Worm (Caenorhabditis elegans) whole organism, L4 larva: Measurements from ENCODE around the gene pgph-1.

Source experiments
- F44E2.7 ChIP-seq: fragments of 200-800 bp; sonication (Bioruptor generic); IDR thresholded peaks from 2 replicates; pipeline ENCODE4 v2.1.2; 2022; ENCODE audit warnings: missing genetic modification characterization, missing compliant biosample characterization
- T20F7.1 ChIP-seq: fragments of 200-800 bp; sonication (Bioruptor generic); optimal IDR thresholded peaks from 2 replicates; lab custom pipeline; 2018; ENCODE audit warnings: mild to moderate bottlenecking, missing genetic modification characterization, missing compliant biosample characterization
- T26A8.4 ChIP-seq: fragments of 200-800 bp; sonication (Bioruptor generic); IDR thresholded peaks from 2 replicates; pipeline ENCODE4 v1.3.6; 2022; ENCODE audit warnings: missing genetic modification characterization, missing compliant biosample characterization
- Y5F2A.4 ChIP-seq: fragments of 200-800 bp; sonication (Bioruptor generic); optimal IDR thresholded peaks from 2 replicates; lab custom pipeline; 2018; ENCODE audit warnings: mild to moderate bottlenecking, missing genetic modification characterization, missing compliant biosample characterization
- aha-1 ChIP-seq: fragments of 150-350 bp; peaks from one replicate; lab custom pipeline; 2014; ENCODE audit warnings: missing biosample characterization, missing genetic modification characterization
- ceh-44 ChIP-seq: fragments of 200-800 bp; sonication (Bioruptor generic); IDR thresholded peaks from 2 replicates; pipeline ENCODE4 v1.3.6; 2022; ENCODE audit warnings: missing genetic modification reagents, missing genetic modification characterization, missing compliant biosample characterization
- ceh-62 ChIP-seq: sonication (generic microtip); optimal IDR thresholded peaks from 2 replicates; lab custom pipeline; 2017; ENCODE audit warnings: missing biosample characterization, missing genetic modification characterization
- ces-1 ChIP-seq: fragments of 150-350 bp; sonication (generic microtip); optimal IDR thresholded peaks from 4 replicates; lab custom pipeline; 2014; ENCODE audit warnings: missing biosample characterization, missing genetic modification reagents, missing genetic modification characterization
- cey-2 ChIP-seq: sonication (generic microtip); optimal IDR thresholded peaks from 3 replicates; lab custom pipeline; 2017; ENCODE audit warnings: missing genetic modification characterization, mild to moderate bottlenecking, missing compliant biosample characterization, antibody characterized with exemption, borderline replicate concordance; ENCODE audit not compliant: insufficient read depth
- ctbp-1 ChIP-seq: fragments of 200-800 bp; sonication (Bioruptor generic); IDR thresholded peaks from 2 replicates; pipeline ENCODE4 v1.3.6; 2022; ENCODE audit warnings: missing genetic modification reagents, missing genetic modification characterization, missing compliant biosample characterization
- daf-8 ChIP-seq: fragments of 200-800 bp; sonication (Bioruptor generic); IDR thresholded peaks from 2 replicates; pipeline ENCODE4 v1.3.6; 2022; ENCODE audit warnings: missing genetic modification characterization, missing compliant biosample characterization
- dmd-9 ChIP-seq: fragments of 200-800 bp; sonication (Bioruptor generic); IDR thresholded peaks from 2 replicates; pipeline ENCODE4 v1.3.6; 2022; ENCODE audit warnings: missing genetic modification reagents, missing genetic modification characterization, missing compliant biosample characterization
- fos-1 ChIP-seq: fragments of 150-350 bp; optimal IDR thresholded peaks from 2 replicates; lab custom pipeline; 2014; ENCODE audit warnings: missing biosample characterization, missing genetic modification characterization
- hif-1 ChIP-seq, 2 experiments: sonication (generic microtip); optimal IDR thresholded peaks; 2 replicates each; lab custom pipeline; 2016 to 2017; ENCODE audit warnings: missing compliant biosample characterization in 2 of 2, missing genetic modification characterization in 2 of 2, missing genetic modification reagents in 2 of 2, missing genotype in 2 of 2, mild to moderate bottlenecking in 1 of 2
- hlh-11 ChIP-seq: fragments of 200-800 bp; sonication (Bioruptor generic); optimal IDR thresholded peaks from 2 replicates; lab custom pipeline; 2018; ENCODE audit warnings: mild to moderate bottlenecking, missing genetic modification characterization, missing compliant biosample characterization
- lin-1 ChIP-seq: fragments of 200-800 bp; sonication (Bioruptor generic); IDR thresholded peaks from 2 replicates; pipeline ENCODE4 v1.3.6; 2022; ENCODE audit warnings: missing genetic modification reagents, missing genetic modification characterization, missing compliant biosample characterization
- lin-39 ChIP-seq: fragments of 150-350 bp; optimal IDR thresholded peaks from 2 replicates; lab custom pipeline; 2014; ENCODE audit warnings: missing biosample characterization, missing genetic modification reagents, missing genetic modification characterization
- lsy-2 ChIP-seq, 2 experiments: fragments of 150-350 bp in 1 of 2; sonication (generic microtip) in 1 of 2; optimal IDR thresholded peaks; 2 replicates each; lab custom pipeline; 2014 to 2017; ENCODE audit warnings: missing biosample characterization in 2 of 2, missing genetic modification characterization in 2 of 2
- madf-9 ChIP-seq: fragments of 200-800 bp; sonication (Bioruptor generic); conservative IDR thresholded peaks from 2 replicates; pipeline ENCODE4 v1.3.6; 2022; ENCODE audit warnings: missing genetic modification reagents, missing genetic modification characterization, missing compliant biosample characterization
- mdl-1 ChIP-seq, 2 experiments: fragments of 150-350 bp in 1 of 2; sonication (generic microtip) in 1 of 2; optimal IDR thresholded peaks; 2 replicates each; lab custom pipeline; 2014 to 2017; ENCODE audit warnings: missing biosample characterization in 2 of 2, missing genetic modification characterization in 2 of 2
- nhr-41 ChIP-seq: fragments of 200-800 bp; sonication (Bioruptor generic); IDR thresholded peaks from 2 replicates; pipeline ENCODE4 v1.3.6; 2022; ENCODE audit warnings: missing genetic modification reagents, missing genetic modification characterization, missing compliant biosample characterization
- nhr-76 ChIP-seq: fragments of 150-350 bp; optimal IDR thresholded peaks from 2 replicates; lab custom pipeline; 2014; ENCODE audit warnings: missing biosample characterization, missing genetic modification characterization
- php-3 ChIP-seq: fragments of 200-800 bp; sonication (Bioruptor generic); IDR thresholded peaks from 2 replicates; pipeline ENCODE4 v1.3.6; 2022; ENCODE audit warnings: missing genetic modification reagents, missing genetic modification characterization, missing compliant biosample characterization
- skn-1 ChIP-seq: fragments of 150-350 bp; optimal IDR thresholded peaks from 2 replicates; lab custom pipeline; 2014; ENCODE audit warnings: missing biosample characterization, missing genetic modification characterization
- snpc-4 ChIP-seq: fragments of 150-350 bp; optimal IDR thresholded peaks from 2 replicates; lab custom pipeline; 2014; ENCODE audit warnings: missing biosample characterization, missing genetic modification characterization
- spr-3 ChIP-seq: fragments of 200-800 bp; sonication (Bioruptor generic); optimal IDR thresholded peaks from 2 replicates; lab custom pipeline; 2018; ENCODE audit warnings: mild to moderate bottlenecking, missing genetic modification characterization, missing compliant biosample characterization
- tag-97 ChIP-seq: fragments of 200-800 bp; sonication (Bioruptor generic); IDR thresholded peaks from 2 replicates; pipeline ENCODE4 v1.3.6; 2022; ENCODE audit warnings: missing genetic modification characterization, missing compliant biosample characterization
- unc-39 ChIP-seq: sonication (generic microtip); optimal IDR thresholded peaks from 2 replicates; lab custom pipeline; 2017; ENCODE audit warnings: missing biosample characterization, missing genetic modification characterization
- unc-62 ChIP-seq, 3 experiments: fragments of 150-350 bp in 1 of 3; sonication (generic microtip); optimal IDR thresholded peaks in 2 of 3; peaks in 1 of 3; 1 replicate in 1 of 3; 2 replicates in 2 of 3; lab custom pipeline; 2014 to 2017; ENCODE audit warnings: missing biosample characterization in 3 of 3, missing genetic modification characterization in 3 of 3, missing genetic modification reagents in 3 of 3, missing genotype in 1 of 3
- vab-7 ChIP-seq: fragments of 200-800 bp; sonication (Bioruptor generic); IDR thresholded peaks from 2 replicates; pipeline ENCODE4 v1.3.6; 2022; ENCODE audit warnings: missing genetic modification reagents, missing genetic modification characterization, missing compliant biosample characterization
- zfp-3 ChIP-seq: fragments of 200-800 bp; sonication (Bioruptor generic); conservative IDR thresholded peaks from 2 replicates; pipeline ENCODE4 v1.3.6; 2022; ENCODE audit warnings: missing genetic modification reagents, missing genetic modification characterization, missing compliant biosample characterization
- zip-2 ChIP-seq: fragments of 150-350 bp; optimal IDR thresholded peaks from 2 replicates; lab custom pipeline; 2014; ENCODE audit warnings: missing biosample characterization, missing genetic modification characterization
- ztf-11 ChIP-seq: fragments of 150-350 bp; optimal IDR thresholded peaks from 2 replicates; lab custom pipeline; 2014; ENCODE audit warnings: missing biosample characterization, missing genetic modification characterization

Gene pgph-1

DNA sequence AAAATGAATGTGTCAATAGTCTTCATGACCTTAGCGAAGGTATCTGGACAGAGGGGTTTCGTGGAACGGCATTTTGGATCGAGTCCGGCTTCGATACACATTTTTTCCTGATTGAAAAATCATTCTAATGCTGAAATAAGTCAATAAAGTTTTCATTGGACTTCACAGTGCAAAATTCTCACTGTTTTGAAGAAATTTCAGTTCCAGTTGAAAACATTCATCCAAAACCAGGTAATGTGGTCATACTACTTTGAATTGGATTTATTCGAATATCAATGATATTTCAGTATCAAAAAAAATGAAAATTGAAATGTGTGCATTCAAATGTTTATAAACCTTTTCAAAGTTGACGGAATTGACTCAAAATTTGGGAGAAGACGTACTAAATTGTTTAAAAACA lies at the start of gene pgph-1:
Gene pgph-1, minus strand, starts transcription at position 101 of the 400 bp plus-strand sequence.
- TF ChIP-seq lin-39 (tag; lab: Kevin White, UChicago), result no peak
- TF ChIP-seq hif-1 (tag; optimal IDR thresholded peaks at IDR 0.05; lab: Kevin White, UChicago), result no peak
- TF ChIP-seq mdl-1 (tag; optimal IDR thresholded peaks at IDR 0.05; lab: Kevin White, UChicago), result no peak
- TF ChIP-seq unc-39, result no peak
- no peak for TF ChIP-seq lsy-2 (tag; optimal IDR thresholded peaks at IDR 0.05; lab: Kevin White, UChicago)
- no peak for TF ChIP-seq madf-9
- no peak for TF ChIP-seq nhr-76 (tag; lab: Kevin White, UChicago)
- TF ChIP-seq, all 104 proteins: peak for 0

DNA sequence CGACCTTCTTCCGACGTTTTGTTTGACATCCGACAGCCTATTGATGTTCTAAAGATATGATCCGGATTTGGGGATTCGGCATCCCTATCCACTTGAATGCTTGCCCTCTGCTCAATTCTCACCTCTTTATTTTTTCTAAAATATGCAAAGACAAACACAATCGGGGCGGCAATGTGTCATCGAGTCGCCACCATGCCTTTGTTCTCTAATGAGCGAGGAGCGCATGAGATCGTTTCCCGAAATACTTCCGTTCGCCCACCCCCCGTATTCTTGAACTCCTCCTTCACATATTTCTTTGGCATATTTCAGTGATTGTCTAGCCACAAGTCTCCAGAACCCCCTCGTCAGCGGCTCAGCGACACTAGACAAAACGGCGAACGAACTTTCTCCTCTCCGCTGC lies 46.0 kb upstream of the pgph-1 start, which contains the start of gene cyn-17:
Gene cyn-17, plus strand, starts transcription at position 301 of the 400 bp plus-strand sequence.
- TF ChIP-seq php-3 (GFP tag; lab: Robert Waterston, UW) (no peak), ces-1 (no peak), daf-8 (GFP tag; lab: Robert Waterston, UW) (no peak), zip-2 (tag; lab: Kevin White, UChicago) (no peak), snpc-4 (tag; lab: Kevin White, UChicago) (no peak), tag-97 (no peak), unc-62 (GFP tag; optimal IDR thresholded peaks at IDR 0.05 in 1 of 2; lab: Kevin White, UChicago) (no peak), unc-62 (tag; optimal IDR thresholded peaks at IDR 0.05; lab: Kevin White, UChicago) (no peak), zfp-3 (no peak), ceh-62 (no peak), lin-1 (no peak), nhr-41 (GFP tag; lab: Robert Waterston, UW) (no peak), spr-3 (no peak), madf-9 (no peak), hlh-11 (tag; lab: Kevin White, UChicago) (no peak), T20F7.1 (GFP tag; lab: Kevin White, UChicago) (no peak), vab-7 (GFP tag; lab: Robert Waterston, UW) (no peak), skn-1 (tag; lab: Kevin White, UChicago) (no peak)

- TF ChIP-seq cey-2 (tag; lab: Kevin White, UChicago), result no peak
- TF ChIP-seq aha-1, result peak; percentile 52
Observed at ce11 chrV:5798132-5798531, 44.8 kb upstream of the pgph-1 start, which contains the start of gene nstp-3. Gene nstp-3 (minus strand): TSS chrV:5798232.

ce11 chrV:5792031-5792430 lies 38.7 kb upstream of the pgph-1 start, which contains the start of gene ZC250.2:
Gene ZC250.2 (plus strand): TSS chrV:5792331.
- no peak for TF ChIP-seq ceh-44 (GFP tag; lab: Robert Waterston, UW)
- TF ChIP-seq ztf-11 (tag; lab: Kevin White, UChicago), result no peak
- no peak for TF ChIP-seq Y5F2A.4 (GFP tag; lab: Kevin White, UChicago)
- TF ChIP-seq T26A8.4, result no peak
- TF ChIP-seq dmd-9 (GFP tag; lab: Robert Waterston, UW), result no peak
- TF ChIP-seq F44E2.7 (GFP tag; lab: Robert Waterston, UW), result no peak
- TF ChIP-seq ctbp-1 (GFP tag; lab: Robert Waterston, UW), result no peak
- no peak for TF ChIP-seq aha-1
- TF ChIP-seq lin-39 (tag; lab: Kevin White, UChicago), result no peak
- no peak for TF ChIP-seq fos-1 (tag; lab: Kevin White, UChicago)
